Fruit fly (Drosophila melanogaster) whole organism, embryonic: ENCODE results near the gene Mst89B.

Source experiments
- Abd-B ChIP-seq: fragments of 200-800 bp; sonication (Bioruptor generic); optimal IDR thresholded peaks from 2 replicates; lab custom pipeline; 2018; ENCODE audit warnings: missing biosample characterization, mild to moderate bottlenecking, missing genetic modification characterization, moderate library complexity
- CG10366 ChIP-seq: fragments of 200-800 bp; sonication (Bioruptor generic); IDR thresholded peaks from 2 replicates; pipeline ENCODE4 v1.3.6; 2022; ENCODE audit warnings: missing biosample characterization, missing genetic modification characterization
- CG1233 ChIP-seq: fragments of 200-800 bp; sonication (Bioruptor generic); optimal IDR thresholded peaks from 4 replicates; lab custom pipeline; 2018; ENCODE audit warnings: missing biosample characterization, mild to moderate bottlenecking, missing genetic modification characterization
- CG12769 ChIP-seq: fragments of 200-800 bp; sonication (Bioruptor generic); optimal IDR thresholded peaks from 2 replicates; lab custom pipeline; 2019; ENCODE audit warnings: missing biosample characterization, mild to moderate bottlenecking, missing genetic modification characterization, moderate library complexity
- CG14710 ChIP-seq: fragments of 200-800 bp; sonication (Bioruptor generic); optimal IDR thresholded peaks from 3 replicates; lab custom pipeline; 2019; ENCODE audit warnings: missing biosample characterization, mild to moderate bottlenecking, missing genetic modification characterization, moderate library complexity
- CG15269 ChIP-seq: fragments of 200-800 bp; sonication (Bioruptor generic); optimal IDR thresholded peaks from 2 replicates; lab custom pipeline; 2018; ENCODE audit warnings: missing biosample characterization, mild to moderate bottlenecking, missing genetic modification characterization, moderate library complexity
- CG15696 ChIP-seq: fragments of 200-800 bp; sonication (Bioruptor generic); optimal IDR thresholded peaks from 2 replicates; lab custom pipeline; 2019; ENCODE audit warnings: missing biosample characterization, mild to moderate bottlenecking, missing genetic modification characterization, moderate library complexity
- CG16863 ChIP-seq: fragments of 200-800 bp; sonication (Bioruptor generic); optimal IDR thresholded peaks from 3 replicates; lab custom pipeline; 2016; ENCODE audit warnings: missing biosample characterization, missing genetic modification characterization
- CG2120 ChIP-seq: fragments of 200-800 bp; sonication (Bioruptor generic); optimal IDR thresholded peaks from 3 replicates; lab custom pipeline; 2016; ENCODE audit warnings: missing biosample characterization, missing genetic modification characterization
- CG3163 ChIP-seq: fragments of 200-800 bp; sonication (Bioruptor generic); optimal IDR thresholded peaks from 3 replicates; lab custom pipeline; 2016; ENCODE audit warnings: missing biosample characterization, missing genetic modification characterization
- CG32772 ChIP-seq: fragments of 200-800 bp; sonication (Bioruptor generic); IDR thresholded peaks from 2 replicates; pipeline ENCODE4 v1.3.6; 2022; ENCODE audit warnings: missing biosample characterization, missing genetic modification characterization
- CG34224 ChIP-seq: fragments of 200-800 bp; sonication (Bioruptor generic); IDR thresholded peaks from 3 replicates; pipeline ENCODE4 v1.3.6; 2022; ENCODE audit warnings: missing biosample characterization, missing genetic modification characterization; ENCODE audit not compliant: partially characterized antibody
- CG6254 ChIP-seq: fragments of 200-800 bp; sonication (Bioruptor generic); optimal IDR thresholded peaks from 3 replicates; lab custom pipeline; 2017; ENCODE audit warnings: mild to moderate bottlenecking, missing biosample characterization, missing genetic modification reagents, missing genetic modification characterization
- CG6272 ChIP-seq: fragments of 200-800 bp; sonication (Bioruptor generic); IDR thresholded peaks from 2 replicates; pipeline ENCODE4 v1.3.6; 2022; ENCODE audit warnings: missing biosample characterization, missing genetic modification characterization
- CG7271 ChIP-seq: fragments of 200-800 bp; sonication (Bioruptor generic); optimal IDR thresholded peaks from 2 replicates; lab custom pipeline; 2018; ENCODE audit warnings: missing biosample characterization, mild to moderate bottlenecking, missing genetic modification characterization, moderate library complexity
- CG7556 ChIP-seq: fragments of 200-800 bp; sonication (Bioruptor generic); optimal IDR thresholded peaks from 2 replicates; lab custom pipeline; 2017; ENCODE audit warnings: missing biosample characterization, mild to moderate bottlenecking, missing genetic modification characterization
- CG7786 ChIP-seq: fragments of 200-800 bp; sonication (Bioruptor generic); optimal IDR thresholded peaks from 2 replicates; lab custom pipeline; 2016; ENCODE audit warnings: missing biosample characterization, missing genetic modification characterization
- CG8290 ChIP-seq, 3 experiments: fragments of 200-800 bp; sonication (Bioruptor generic); optimal IDR thresholded peaks; 2 replicates each; lab custom pipeline; 2016 to 2019; ENCODE audit warnings: missing biosample characterization in 3 of 3, missing genetic modification characterization in 3 of 3, mild to moderate bottlenecking in 2 of 3, moderate library complexity in 1 of 3
- CG9817 ChIP-seq: fragments of 200-800 bp; sonication (Bioruptor generic); optimal IDR thresholded peaks from 2 replicates; lab custom pipeline; 2018; ENCODE audit warnings: missing biosample characterization, mild to moderate bottlenecking, missing genetic modification characterization, moderate library complexity
- Dek ChIP-seq: fragments of 200-800 bp; sonication (Bioruptor generic); optimal IDR thresholded peaks from 3 replicates; lab custom pipeline; 2019; ENCODE audit warnings: missing biosample characterization, mild to moderate bottlenecking, missing genetic modification characterization, moderate library complexity
- H2.0 ChIP-seq: fragments of 200-800 bp; sonication (Bioruptor generic); IDR thresholded peaks from 2 replicates; pipeline ENCODE4 v1.3.6; 2022; ENCODE audit warnings: missing biosample characterization, missing genetic modification characterization
- HLHmδ ChIP-seq: fragments of 200-800 bp; sonication (Bioruptor generic); optimal IDR thresholded peaks from 2 replicates; lab custom pipeline; 2018; ENCODE audit warnings: missing biosample characterization, mild to moderate bottlenecking, missing genetic modification characterization, moderate library complexity
- HmgZ ChIP-seq: fragments of 200-800 bp; sonication (Bioruptor generic); optimal IDR thresholded peaks from 2 replicates; lab custom pipeline; 2018; ENCODE audit warnings: missing biosample characterization, mild to moderate bottlenecking, missing genetic modification characterization
- Hr39 ChIP-seq: fragments of >200 bp; optimal IDR thresholded peaks from 2 replicates; lab custom pipeline; 2017
- Optix ChIP-seq: fragments of 200-800 bp; sonication (Bioruptor generic); IDR thresholded peaks from 3 replicates; pipeline ENCODE4 v1.3.6; 2022; ENCODE audit warnings: missing biosample characterization, missing genetic modification characterization
- ap ChIP-seq: fragments of 200-800 bp; sonication (Bioruptor generic); IDR thresholded peaks from 2 replicates; pipeline ENCODE4 v1.3.6; 2022; ENCODE audit warnings: missing biosample characterization, missing genetic modification characterization
- ara ChIP-seq: fragments of 200-800 bp; sonication (Bioruptor generic); IDR thresholded peaks from 2 replicates; pipeline ENCODE4 v1.3.6; 2022; ENCODE audit warnings: missing biosample characterization, missing genetic modification characterization
- br ChIP-seq: fragments of >200 bp; optimal IDR thresholded peaks from 2 replicates; lab custom pipeline; 2017
- chm ChIP-seq: fragments of 200-800 bp; sonication (Bioruptor generic); IDR thresholded peaks from 2 replicates; pipeline ENCODE4 v1.3.6; 2022; ENCODE audit warnings: missing biosample characterization, missing genetic modification characterization
- eve ChIP-seq, 2 experiments: fragments of >200 bp; optimal IDR thresholded peaks; 2 replicates each; lab custom pipeline; 2017; ENCODE audit warnings: missing biosample characterization in 2 of 2, missing genetic modification characterization in 2 of 2
- fru ChIP-seq: fragments of >200 bp; optimal IDR thresholded peaks from 2 replicates; lab custom pipeline; 2017
- ftz-f1 ChIP-seq: fragments of 200-800 bp; sonication (Bioruptor generic); optimal IDR thresholded peaks from 2 replicates; lab custom pipeline; 2016; ENCODE audit warnings: missing biosample characterization, missing genetic modification characterization
- gce ChIP-seq: fragments of 200-800 bp; sonication (Bioruptor generic); IDR thresholded peaks from 3 replicates; pipeline ENCODE4 v1.3.6; 2022; ENCODE audit warnings: missing biosample characterization, missing genetic modification characterization
- gsb ChIP-seq: fragments of 200-800 bp; sonication (Bioruptor generic); IDR thresholded peaks from 2 replicates; pipeline ENCODE4 v1.3.6; 2022; ENCODE audit warnings: missing biosample characterization, missing genetic modification characterization
- gt ChIP-seq: fragments of 200-800 bp; sonication (Bioruptor generic); IDR thresholded peaks from 2 replicates; pipeline ENCODE4 v1.3.6; 2022; ENCODE audit warnings: missing biosample characterization, missing genetic modification characterization
- her ChIP-seq: fragments of 200-800 bp; sonication (Bioruptor generic); optimal IDR thresholded peaks from 2 replicates; lab custom pipeline; 2016; ENCODE audit warnings: missing biosample characterization, missing genetic modification characterization
- insv ChIP-seq, 2 experiments: fragments of 200-800 bp; sonication (Bioruptor generic); optimal IDR thresholded peaks; 3 replicates each; lab custom pipeline; 2016 to 2018; ENCODE audit warnings: missing biosample characterization in 2 of 2, missing genetic modification characterization in 2 of 2
- nom ChIP-seq: fragments of 200-800 bp; sonication (Bioruptor generic); optimal IDR thresholded peaks from 2 replicates; lab custom pipeline; 2017; ENCODE audit warnings: missing biosample characterization, missing genetic modification characterization, mild to moderate bottlenecking, moderate library complexity, missing genetic modification reagents
- oc ChIP-seq: fragments of 200-800 bp; sonication (Bioruptor generic); optimal IDR thresholded peaks from 2 replicates; lab custom pipeline; 2018; ENCODE audit warnings: missing biosample characterization, mild to moderate bottlenecking, missing genetic modification characterization, moderate library complexity
- org-1 ChIP-seq: fragments of 200-800 bp; sonication (Bioruptor generic); optimal IDR thresholded peaks from 2 replicates; lab custom pipeline; 2017; ENCODE audit warnings: missing biosample characterization, missing genetic modification characterization
- pan ChIP-seq, 4 experiments: fragments of >200 bp in 3 of 4; fragments of 200-800 bp in 1 of 4; sonication (Bioruptor generic) in 1 of 4; optimal IDR thresholded peaks in 3 of 4; IDR thresholded peaks in 1 of 4; 2 replicates each; pipeline versions ENCODE4 v1.3.6 to Lab custom; 2017 to 2022; ENCODE audit warnings: missing biosample characterization in 2 of 4, missing genetic modification characterization in 2 of 4, mixed read lengths in 1 of 4
- pros ChIP-seq: fragments of 200-800 bp; sonication (Bioruptor generic); optimal IDR thresholded peaks from 3 replicates; lab custom pipeline; 2019; ENCODE audit warnings: missing biosample characterization, mild to moderate bottlenecking, missing genetic modification characterization, moderate library complexity
- sens ChIP-seq: fragments of 200-800 bp; sonication (Bioruptor generic); peaks from one replicate; lab custom pipeline; 2016; ENCODE audit warnings: missing biosample characterization, missing genetic modification characterization
- sug ChIP-seq: fragments of 200-800 bp; optimal IDR thresholded peaks from 2 replicates; lab custom pipeline; 2019; ENCODE audit warnings: missing biosample characterization, mild to moderate bottlenecking, missing genetic modification characterization, moderate library complexity
- tin ChIP-seq: fragments of 200-800 bp; sonication (Bioruptor generic); optimal IDR thresholded peaks from 3 replicates; lab custom pipeline; 2016; ENCODE audit warnings: missing biosample characterization, missing genetic modification characterization
- tio ChIP-seq: fragments of 200-800 bp; sonication (Bioruptor generic); optimal IDR thresholded peaks from 2 replicates; lab custom pipeline; 2017; ENCODE audit warnings: missing biosample characterization, missing genetic modification characterization, inconsistent platforms
- tna ChIP-seq: fragments of 200-800 bp; sonication (Bioruptor generic); IDR thresholded peaks from 2 replicates; pipeline ENCODE4 v1.3.6; 2022; ENCODE audit warnings: missing biosample characterization, missing genetic modification characterization; ENCODE audit not compliant: partially characterized antibody
- zen ChIP-seq: fragments of 200-800 bp; sonication (Bioruptor generic); optimal IDR thresholded peaks from 3 replicates; lab custom pipeline; 2018; ENCODE audit warnings: missing biosample characterization, mild to moderate bottlenecking, missing genetic modification characterization, moderate library complexity

Gene Mst89B

dm6 chr3R:16280003-16280998 lies 13.5 kb downstream of the Mst89B start (continued):
- peak; percentile 100 for TF ChIP-seq CG7556 (GFP tag; lab: Kevin White, UChicago)
- TF ChIP-seq sens (GFP tag; lab: Kevin White, UChicago): peak; percentile 100
- peak; percentile 98 for TF ChIP-seq gsb (GFP tag; lab: Robert Waterston, UW)
- peak; percentile 99 for TF ChIP-seq CG12769 (tag; lab: Kevin White, UChicago)
- TF ChIP-seq gce (GFP tag; lab: Robert Waterston, UW): peak; percentile 99
- peak; percentile 100 for TF ChIP-seq CG15269 (tag; lab: Kevin White, UChicago)
- TF ChIP-seq ftz-f1 (GFP tag; lab: Kevin White, UChicago): peak; percentile 90
- TF ChIP-seq CG2120 (GFP tag; lab: Kevin White, UChicago): peak; percentile 100
- no peak for TF ChIP-seq pan (optimal IDR thresholded peaks at IDR 0.05; lab: Kevin White, UChicago)
- peak in 1 of 2 experiments; percentile 100 for TF ChIP-seq pan (GFP tag; optimal IDR thresholded peaks at IDR 0.05 in 1 of 2, IDR thresholded peaks at IDR 0.05 in 1 of 2)
- TF ChIP-seq CG8290 (GFP tag; optimal IDR thresholded peaks at IDR 0.05; lab: Kevin White, UChicago): peak; percentile 99
- TF ChIP-seq CG8290 (tag; optimal IDR thresholded peaks at IDR 0.05; lab: Kevin White, UChicago): peak; percentile 95 to 99
- no peak for TF ChIP-seq fru (lab: Kevin White, UChicago)
- peak; percentile 99 for TF ChIP-seq tio (GFP tag; lab: Kevin White, UChicago)
- TF ChIP-seq CG3163: peak; percentile 97
- peak; percentile 99 for TF ChIP-seq Abd-B (GFP tag; lab: Kevin White, UChicago)
- peak; percentile 99 for TF ChIP-seq CG7786 (GFP tag; lab: Kevin White, UChicago)
- peak; percentile 99 for TF ChIP-seq ara (GFP tag; lab: Robert Waterston, UW)
- TF ChIP-seq eve (GFP tag; optimal IDR thresholded peaks at IDR 0.05; lab: Kevin White, UChicago): peak; percentile 90 to 100
- TF ChIP-seq nom (GFP tag; lab: Kevin White, UChicago): peak; percentile 98
- TF ChIP-seq chm: peak; percentile 99
- TF ChIP-seq CG16863 (GFP tag; lab: Kevin White, UChicago): peak; percentile 99
- peak; percentile 80; the same call in 2 of the 3 replicates for TF ChIP-seq Optix (GFP tag; lab: Robert Waterston, UW)
- peak; percentile 59 to 83 for TF ChIP-seq insv (GFP tag; optimal IDR thresholded peaks at IDR 0.05; lab: Kevin White, UChicago)
- TF ChIP-seq CG15696 (tag; lab: Kevin White, UChicago): peak; percentile 99
- TF ChIP-seq CG34224: peak; percentile 22; the same call in 1 of the 3 replicates
- no peak for TF ChIP-seq br (lab: Kevin White, UChicago)
- peak; percentile 99 for TF ChIP-seq CG9817 (tag; lab: Kevin White, UChicago)
- TF ChIP-seq H2.0 (GFP tag; lab: Robert Waterston, UW): peak; percentile 100
- TF ChIP-seq tna: no peak
- TF ChIP-seq CG32772 (GFP tag; lab: Robert Waterston, UW): peak; percentile 99
- peak; percentile 99 for TF ChIP-seq CG14710 (tag; lab: Kevin White, UChicago)
- peak; percentile 99 for TF ChIP-seq org-1
- peak; percentile 98 for TF ChIP-seq pros (GFP tag; lab: Kevin White, UChicago)
- peak; percentile 99 for TF ChIP-seq CG1233 (GFP tag; lab: Kevin White, UChicago)
- peak; percentile 99 for TF ChIP-seq Dek (tag; lab: Kevin White, UChicago)
- peak; percentile 98 for TF ChIP-seq her (GFP tag; lab: Kevin White, UChicago)
- TF ChIP-seq CG10366 (GFP tag; lab: Robert Waterston, UW): peak; percentile 100
- peak; percentile 99 for TF ChIP-seq zen (tag; lab: Kevin White, UChicago)
- peak; percentile 99 for TF ChIP-seq ap (GFP tag; lab: Robert Waterston, UW)
- TF ChIP-seq CG6272: peak; percentile 98
- no peak for TF ChIP-seq Hr39
- peak; percentile 100 for TF ChIP-seq HmgZ (tag; lab: Kevin White, UChicago)
- peak; percentile 27 for TF ChIP-seq HLHmδ (GFP tag; lab: Kevin White, UChicago)
- peak; percentile 99 for TF ChIP-seq gt (GFP tag; lab: Robert Waterston, UW)
- TF ChIP-seq tin (GFP tag; lab: Kevin White, UChicago): peak; percentile 99
- TF ChIP-seq oc (tag; lab: Kevin White, UChicago): peak; percentile 100
- TF ChIP-seq CG7271: peak; percentile 98
- TF ChIP-seq CG6254 (GFP tag; lab: Kevin White, UChicago): peak; percentile 96
- TF ChIP-seq sug (tag; lab: Kevin White, UChicago): peak; percentile 98
